Fruit fly (Drosophila melanogaster): ENCODE measurements around the gene CG10357.
A peak's percentile ranks its signal among the peaks of the same experiment; 100 is the strongest.

The CG10357 gene

dm6 chr3L:3645628-3646360 lies 30.6 kb downstream of the CG10357 start (continued):
- TF ChIP-seq gem (tag; optimal IDR thresholded peaks at IDR 0.05) (no peak), B-H1 (GFP tag; IDR thresholded peaks at IDR 0.05) (no peak), Fer3 (tag; optimal IDR thresholded peaks at IDR 0.05) (no peak), Asciz (GFP tag; optimal IDR thresholded peaks at IDR 0.05) (peak; percentile 38), scrt (GFP tag; optimal IDR thresholded peaks at IDR 0.05) (no peak), caup (GFP tag; optimal IDR thresholded peaks at IDR 0.05; ENCODE audit: severe bottlenecking) (peak; percentile 25), lab (GFP tag; optimal IDR thresholded peaks at IDR 0.05) (peak; percentile 26), CG14965 (GFP tag; optimal IDR thresholded peaks at IDR 0.05; ENCODE audit: borderline replicate concordance) (no peak), Aef1 (GFP tag; IDR thresholded peaks at IDR 0.05) (no peak), CG15269 (tag; optimal IDR thresholded peaks at IDR 0.05) (peak; percentile 8), hkb (optimal IDR thresholded peaks at IDR 0.05) (no peak), hkb (GFP tag; IDR thresholded peaks at IDR 0.05) (peak; percentile 28; the same call in 1 of the 2 replicates), Adf1 (GFP tag; IDR thresholded peaks at IDR 0.05) (no peak), CG18619 (GFP tag; optimal IDR thresholded peaks at IDR 0.05) (no peak), CG9876 (GFP tag; optimal IDR thresholded peaks at IDR 0.05) (no peak), CG10543 (GFP tag; optimal IDR thresholded peaks at IDR 0.05) (peak; percentile 1), CG2678 (tag; optimal IDR thresholded peaks at IDR 0.05) (peak; percentile 34), ATbp (GFP tag; optimal IDR thresholded peaks at IDR 0.05) (peak; percentile 32), seq (GFP tag; IDR thresholded peaks at IDR 0.05) (no peak), mld (GFP tag; IDR thresholded peaks at IDR 0.05; ENCODE audit: partially characterized antibody) (no peak), Awh (GFP tag; IDR thresholded peaks at IDR 0.05) (peak; percentile 15; the same call in 1 of the 2 replicates), Hr78 (GFP tag; optimal IDR thresholded peaks at IDR 0.05) (no peak), Dfd (GFP tag; optimal IDR thresholded peaks at IDR 0.05) (peak in 1 of 2 experiments; percentile 26), btn (GFP tag; optimal IDR thresholded peaks at IDR 0.05) (no peak), CG10565 (GFP tag; optimal IDR thresholded peaks at IDR 0.05) (no peak), sr (GFP tag; IDR thresholded peaks at IDR 0.05) (no peak), CG12219 (GFP tag; optimal IDR thresholded peaks at IDR 0.05) (peak; percentile 2), Rfx (GFP tag; IDR thresholded peaks at IDR 0.05) (peak; percentile 36; the same call in 1 of the 2 replicates), Med (GFP tag) (peak; percentile 75), Dek (tag; optimal IDR thresholded peaks at IDR 0.05) (no peak), Meics (GFP tag; optimal IDR thresholded peaks at IDR 0.05) (peak; percentile 1), CG1832 (GFP tag; optimal IDR thresholded peaks at IDR 0.05) (no peak), CG12299 (tag; optimal IDR thresholded peaks at IDR 0.05) (no peak), CG10462 (GFP tag; optimal IDR thresholded peaks at IDR 0.05) (no peak), CG9817 (tag; optimal IDR thresholded peaks at IDR 0.05) (no peak), cwo (GFP tag; optimal IDR thresholded peaks at IDR 0.05) (no peak)

- no peak for TF ChIP-seq ab (GFP tag; optimal IDR thresholded peaks at IDR 0.05)
- no peak for TF ChIP-seq CG14441 (GFP tag; IDR thresholded peaks at IDR 0.05)
- TF ChIP-seq Ets65A (GFP tag) = peak; percentile 62
- peak; percentile 52 for TF ChIP-seq sens (GFP tag)
- TF ChIP-seq jumu (GFP tag; optimal IDR thresholded peaks at IDR 0.05) = no peak
These were observed 31.2 kb downstream of the CG10357 start for dm6 chr3L:3646361-3646759.

All from whole organism, embryonic.